Worm (Caenorhabditis elegans) whole organism, L4 larva: ENCODE measurements around the gene ard-1.

Experiments
- F10B5.3 ChIP-seq: sonication (generic microtip); optimal IDR thresholded peaks from 2 replicates; lab custom pipeline; 2016; ENCODE audit warnings: mild to moderate bottlenecking, missing genetic modification characterization, missing compliant biosample characterization
- F49E8.2 ChIP-seq: sonication (generic microtip); optimal IDR thresholded peaks from 2 replicates; lab custom pipeline; 2016; ENCODE audit warnings: missing compliant biosample characterization, mild to moderate bottlenecking, missing genetic modification characterization, borderline replicate concordance
- T20F7.1 ChIP-seq: fragments of 200-800 bp; sonication (Bioruptor generic); optimal IDR thresholded peaks from 2 replicates; lab custom pipeline; 2018; ENCODE audit warnings: mild to moderate bottlenecking, missing genetic modification characterization, missing compliant biosample characterization
- T26A8.4 ChIP-seq: fragments of 200-800 bp; sonication (Bioruptor generic); IDR thresholded peaks from 2 replicates; pipeline ENCODE4 v1.3.6; 2022; ENCODE audit warnings: missing genetic modification characterization, missing compliant biosample characterization
- Y48G9A.11 ChIP-seq: fragments of 200-800 bp; sonication (Bioruptor generic); IDR thresholded peaks from 2 replicates; pipeline ENCODE4 v1.3.6; 2022; ENCODE audit warnings: missing genetic modification reagents, missing genetic modification characterization, missing compliant biosample characterization
- Y5F2A.4 ChIP-seq: fragments of 200-800 bp; sonication (Bioruptor generic); optimal IDR thresholded peaks from 2 replicates; lab custom pipeline; 2018; ENCODE audit warnings: mild to moderate bottlenecking, missing genetic modification characterization, missing compliant biosample characterization
- ZK337.2 ChIP-seq: fragments of 200-800 bp; sonication (Bioruptor generic); IDR thresholded peaks from 2 replicates; pipeline ENCODE4 v1.3.6; 2022; ENCODE audit warnings: missing genetic modification reagents, missing genetic modification characterization, missing compliant biosample characterization
- ZK546.5 ChIP-seq, 2 experiments: sonication (generic microtip); optimal IDR thresholded peaks; 2 replicates each; lab custom pipeline; 2017; ENCODE audit warnings: missing biosample characterization in 2 of 2, missing genetic modification characterization in 2 of 2
- aha-1 ChIP-seq: fragments of 150-350 bp; peaks from one replicate; lab custom pipeline; 2014; ENCODE audit warnings: missing biosample characterization, missing genetic modification characterization
- aly-2 ChIP-seq: sonication (generic microtip); optimal IDR thresholded peaks from 2 replicates; lab custom pipeline; 2018; ENCODE audit warnings: missing biosample characterization, missing genetic modification characterization
- ama-1 ChIP-seq: fragments of 150-350 bp; optimal IDR thresholded peaks from 2 replicates; lab custom pipeline; 2014; ENCODE audit warnings: inconsistent platforms, mixed read lengths
- ceh-20 ChIP-seq: fragments of 200-800 bp; sonication (Bioruptor generic); IDR thresholded peaks from 2 replicates; pipeline ENCODE4 v1.3.6; 2022; ENCODE audit warnings: missing genetic modification reagents, missing genetic modification characterization, missing compliant biosample characterization
- ceh-44 ChIP-seq: fragments of 200-800 bp; sonication (Bioruptor generic); IDR thresholded peaks from 2 replicates; pipeline ENCODE4 v1.3.6; 2022; ENCODE audit warnings: missing genetic modification reagents, missing genetic modification characterization, missing compliant biosample characterization
- ces-1 ChIP-seq: fragments of 150-350 bp; sonication (generic microtip); optimal IDR thresholded peaks from 4 replicates; lab custom pipeline; 2014; ENCODE audit warnings: missing biosample characterization, missing genetic modification reagents, missing genetic modification characterization
- cey-2 ChIP-seq: sonication (generic microtip); optimal IDR thresholded peaks from 3 replicates; lab custom pipeline; 2017; ENCODE audit warnings: missing genetic modification characterization, mild to moderate bottlenecking, missing compliant biosample characterization, antibody characterized with exemption, borderline replicate concordance; ENCODE audit not compliant: insufficient read depth
- daf-12 ChIP-seq: fragments of 150-350 bp; optimal IDR thresholded peaks from 2 replicates; lab custom pipeline; 2014; ENCODE audit warnings: missing biosample characterization, missing genetic modification reagents, missing genetic modification characterization
- daf-16 ChIP-seq, 3 experiments: sonication (generic microtip); optimal IDR thresholded peaks; 2 replicates each; lab custom pipeline; 2016 to 2017; ENCODE audit warnings: missing genetic modification characterization in 3 of 3, missing genetic modification reagents in 3 of 3, mild to moderate bottlenecking in 2 of 3, missing compliant biosample characterization in 2 of 3, missing biosample characterization in 1 of 3, moderate library complexity in 1 of 3
- daf-19 ChIP-seq: fragments of 200-800 bp; sonication (Bioruptor generic); conservative IDR thresholded peaks from 2 replicates; pipeline ENCODE4 v1.3.6; 2022; ENCODE audit warnings: missing genetic modification characterization, missing compliant biosample characterization
- dmd-9 ChIP-seq: fragments of 200-800 bp; sonication (Bioruptor generic); IDR thresholded peaks from 2 replicates; pipeline ENCODE4 v1.3.6; 2022; ENCODE audit warnings: missing genetic modification reagents, missing genetic modification characterization, missing compliant biosample characterization
- dpl-1 ChIP-seq: fragments of 150-350 bp; optimal IDR thresholded peaks from 2 replicates; lab custom pipeline; 2014; ENCODE audit warnings: missing biosample characterization, missing genetic modification reagents, missing genetic modification characterization
- egl-27 ChIP-seq: sonication (generic microtip); optimal IDR thresholded peaks from 3 replicates; lab custom pipeline; 2017; ENCODE audit warnings: missing biosample characterization, missing genetic modification reagents, missing genetic modification characterization
- egl-43 ChIP-seq: fragments of 200-800 bp; sonication (Bioruptor generic); IDR thresholded peaks from 2 replicates; pipeline ENCODE4 v1.3.6; 2022; ENCODE audit warnings: missing genetic modification reagents, missing genetic modification characterization, missing compliant biosample characterization
- fos-1 ChIP-seq: fragments of 150-350 bp; optimal IDR thresholded peaks from 2 replicates; lab custom pipeline; 2014; ENCODE audit warnings: missing biosample characterization, missing genetic modification characterization
- hif-1 ChIP-seq, 2 experiments: sonication (generic microtip); optimal IDR thresholded peaks; 2 replicates each; lab custom pipeline; 2016 to 2017; ENCODE audit warnings: missing compliant biosample characterization in 2 of 2, missing genetic modification characterization in 2 of 2, missing genetic modification reagents in 2 of 2, missing genotype in 2 of 2, mild to moderate bottlenecking in 1 of 2
- hmg-1.1 ChIP-seq: fragments of 200-800 bp; sonication (Bioruptor generic); IDR thresholded peaks from 2 replicates; pipeline ENCODE4 v1.3.6; 2022; ENCODE audit warnings: missing genetic modification reagents, missing genetic modification characterization, missing compliant biosample characterization
- lin-29 ChIP-seq: fragments of 200-800 bp; sonication (Bioruptor generic); IDR thresholded peaks from 2 replicates; pipeline ENCODE4 v1.3.6; 2022; ENCODE audit warnings: missing genetic modification reagents, missing genetic modification characterization, missing compliant biosample characterization
- lin-38 ChIP-seq: fragments of 200-800 bp; sonication (Bioruptor generic); IDR thresholded peaks from 2 replicates; pipeline ENCODE4 v1.3.6; 2022; ENCODE audit warnings: missing genetic modification reagents, missing genetic modification characterization, missing compliant biosample characterization
- lir-3 ChIP-seq: sonication (generic microtip); optimal IDR thresholded peaks from 2 replicates; lab custom pipeline; 2016; ENCODE audit warnings: mild to moderate bottlenecking, missing genetic modification characterization, missing compliant biosample characterization
- mdl-1 ChIP-seq, 2 experiments: fragments of 150-350 bp in 1 of 2; sonication (generic microtip) in 1 of 2; optimal IDR thresholded peaks; 2 replicates each; lab custom pipeline; 2014 to 2017; ENCODE audit warnings: missing biosample characterization in 2 of 2, missing genetic modification characterization in 2 of 2
- mep-1 ChIP-seq: fragments of 150-350 bp; sonication (generic microtip); optimal IDR thresholded peaks from 3 replicates; lab custom pipeline; 2014; ENCODE audit warnings: missing biosample characterization, missing genetic modification characterization
- mes-2 ChIP-seq: sonication (generic microtip); optimal IDR thresholded peaks from 2 replicates; lab custom pipeline; 2016; ENCODE audit warnings: missing genotype, mild to moderate bottlenecking, missing genetic modification characterization, missing compliant biosample characterization; ENCODE audit not compliant: poor library complexity, severe bottlenecking
- mxl-3 ChIP-seq: fragments of 200-800 bp; sonication (Bioruptor generic); optimal IDR thresholded peaks from 2 replicates; lab custom pipeline; 2018; ENCODE audit warnings: mild to moderate bottlenecking, missing genetic modification characterization, missing compliant biosample characterization
- nhr-102 ChIP-seq: sonication (generic microtip); optimal IDR thresholded peaks from 2 replicates; lab custom pipeline; 2016; ENCODE audit warnings: mild to moderate bottlenecking, missing genetic modification characterization, moderate library complexity, missing compliant biosample characterization
- nhr-11 ChIP-seq: fragments of 150-350 bp; optimal IDR thresholded peaks from 2 replicates; lab custom pipeline; 2014; ENCODE audit warnings: missing biosample characterization, missing genetic modification characterization
- nhr-41 ChIP-seq: fragments of 200-800 bp; sonication (Bioruptor generic); IDR thresholded peaks from 2 replicates; pipeline ENCODE4 v1.3.6; 2022; ENCODE audit warnings: missing genetic modification reagents, missing genetic modification characterization, missing compliant biosample characterization
- nhr-42 ChIP-seq: fragments of 200-800 bp; sonication (Bioruptor generic); IDR thresholded peaks from 2 replicates; pipeline ENCODE4 v1.3.6; 2022; ENCODE audit warnings: missing genetic modification characterization, missing compliant biosample characterization
- nhr-6 ChIP-seq: fragments of 150-350 bp; optimal IDR thresholded peaks from 2 replicates; lab custom pipeline; 2014; ENCODE audit warnings: missing biosample characterization, missing genetic modification characterization
- nhr-76 ChIP-seq: fragments of 150-350 bp; optimal IDR thresholded peaks from 2 replicates; lab custom pipeline; 2014; ENCODE audit warnings: missing biosample characterization, missing genetic modification characterization
- pha-4 ChIP-seq, 2 experiments: fragments of 150-350 bp in 1 of 2; fragments of 200-800 bp in 1 of 2; sonication (Bioruptor generic) in 1 of 2; IDR thresholded peaks in 1 of 2; optimal IDR thresholded peaks in 1 of 2; 2 replicates each; pipeline versions ENCODE4 v1.3.6 to Lab custom; 2014 to 2022; ENCODE audit warnings: missing genetic modification characterization in 2 of 2, missing genetic modification reagents in 2 of 2, missing biosample characterization in 1 of 2, missing compliant biosample characterization in 1 of 2
- php-3 ChIP-seq: fragments of 200-800 bp; sonication (Bioruptor generic); IDR thresholded peaks from 2 replicates; pipeline ENCODE4 v1.3.6; 2022; ENCODE audit warnings: missing genetic modification reagents, missing genetic modification characterization, missing compliant biosample characterization
- pqm-1 ChIP-seq: sonication (generic microtip); optimal IDR thresholded peaks from 2 replicates; lab custom pipeline; 2017; ENCODE audit warnings: missing biosample characterization, missing genetic modification characterization
- rbr-2 ChIP-seq: sonication (generic microtip); optimal IDR thresholded peaks from 2 replicates; lab custom pipeline; 2016; ENCODE audit warnings: missing genotype, missing genetic modification characterization, missing compliant biosample characterization
- sdz-12 ChIP-seq: fragments of 200-800 bp; sonication (Bioruptor generic); optimal IDR thresholded peaks from 2 replicates; lab custom pipeline; 2018; ENCODE audit warnings: mild to moderate bottlenecking, missing genetic modification characterization, missing compliant biosample characterization
- set-16 ChIP-seq: fragments of 200-800 bp; sonication (Bioruptor generic); IDR thresholded peaks from 2 replicates; pipeline ENCODE4 v1.3.6; 2022; ENCODE audit warnings: missing genetic modification reagents, missing genetic modification characterization, missing compliant biosample characterization
- skn-1 ChIP-seq: fragments of 150-350 bp; optimal IDR thresholded peaks from 2 replicates; lab custom pipeline; 2014; ENCODE audit warnings: missing biosample characterization, missing genetic modification characterization
- snpc-4 ChIP-seq: fragments of 150-350 bp; optimal IDR thresholded peaks from 2 replicates; lab custom pipeline; 2014; ENCODE audit warnings: missing biosample characterization, missing genetic modification characterization
- spr-3 ChIP-seq: fragments of 200-800 bp; sonication (Bioruptor generic); optimal IDR thresholded peaks from 2 replicates; lab custom pipeline; 2018; ENCODE audit warnings: mild to moderate bottlenecking, missing genetic modification characterization, missing compliant biosample characterization
- unc-39 ChIP-seq: sonication (generic microtip); optimal IDR thresholded peaks from 2 replicates; lab custom pipeline; 2017; ENCODE audit warnings: missing biosample characterization, missing genetic modification characterization
- zip-11 ChIP-seq: fragments of 200-800 bp; sonication (Bioruptor generic); IDR thresholded peaks from 2 replicates; pipeline ENCODE4 v1.3.6; 2022; ENCODE audit warnings: missing genetic modification characterization, missing compliant biosample characterization
- zip-2 ChIP-seq: fragments of 150-350 bp; optimal IDR thresholded peaks from 2 replicates; lab custom pipeline; 2014; ENCODE audit warnings: missing biosample characterization, missing genetic modification characterization
- ztf-7 ChIP-seq: fragments of 150-350 bp; optimal IDR thresholded peaks from 2 replicates; lab custom pipeline; 2014; ENCODE audit warnings: missing biosample characterization, missing genetic modification characterization

The ard-1 gene

ce11 chrIV:11109771-11110170 is 21.3 kb upstream of the ard-1 start, which contains the start of gene pigk-1:
pigk-1 (minus strand) TSS chrIV:11110018.
- TF ChIP-seq snpc-4 (tag; lab: Kevin White, UChicago) = no peak
- no peak for TF ChIP-seq ztf-7 (tag; lab: Kevin White, UChicago)
- no peak for TF ChIP-seq sdz-12 (GFP tag; lab: Kevin White, UChicago)
- no peak for TF ChIP-seq mdl-1 (tag; optimal IDR thresholded peaks at IDR 0.05; lab: Kevin White, UChicago)
- 0 out of 2 replicates have a peak, but pooled peaks have one; percentile 15 for TF ChIP-seq hmg-1.1
- TF ChIP-seq php-3 (GFP tag; lab: Robert Waterston, UW) = no peak
- no peak for TF ChIP-seq egl-27 (tag; lab: Kevin White, UChicago)
- no peak for TF ChIP-seq fos-1 (tag; lab: Kevin White, UChicago)
- TF ChIP-seq ama-1 = peak; percentile 65
- 0 out of 2 replicates have a peak, but pooled peaks have one; percentile 41 for TF ChIP-seq daf-19 (GFP tag; lab: Robert Waterston, UW)
- TF ChIP-seq zip-2 = no peak
- TF ChIP-seq dpl-1 (GFP tag; lab: Kevin White, UChicago) = no peak
- TF ChIP-seq F10B5.3 = no peak
- TF ChIP-seq nhr-11 (tag; lab: Kevin White, UChicago) = no peak
- TF ChIP-seq set-16 (GFP tag; lab: Robert Waterston, UW) = no peak
- no peak for TF ChIP-seq lir-3
- peak; percentile 58 for TF ChIP-seq F49E8.2 (tag; lab: Kevin White, UChicago)
- no peak for TF ChIP-seq aly-2 (tag; lab: Kevin White, UChicago)
- no peak for TF ChIP-seq daf-12 (tag; lab: Kevin White, UChicago)
- no peak for TF ChIP-seq ZK337.2
- no peak for TF ChIP-seq nhr-76
- 0 out of 2 replicates have a peak, but pooled peaks have one; percentile 18 for TF ChIP-seq egl-43
- TF ChIP-seq daf-16 (GFP tag; optimal IDR thresholded peaks at IDR 0.05; lab: Kevin White, UChicago) = no peak
- TF ChIP-seq daf-16 (tag; optimal IDR thresholded peaks at IDR 0.05; lab: Kevin White, UChicago) = no peak
- no peak for TF ChIP-seq nhr-41
- TF ChIP-seq aha-1 = no peak
- TF ChIP-seq lin-29 (GFP tag; lab: Robert Waterston, UW) = no peak
- no peak for TF ChIP-seq hif-1 (tag; optimal IDR thresholded peaks at IDR 0.05; lab: Kevin White, UChicago)
- peak; percentile 54; the same call in 1 of the 2 replicates for TF ChIP-seq pha-4 (GFP tag; IDR thresholded peaks at IDR 0.05; lab: Robert Waterston, UW)
- TF ChIP-seq pha-4 (tag; optimal IDR thresholded peaks at IDR 0.05; lab: Kevin White, UChicago) = no peak
- no peak for TF ChIP-seq skn-1 (tag; lab: Kevin White, UChicago)
- no peak for TF ChIP-seq nhr-42 (GFP tag; lab: Robert Waterston, UW)
- TF ChIP-seq nhr-102 = no peak
- no peak for TF ChIP-seq mxl-3 (GFP tag; lab: Kevin White, UChicago)
- TF ChIP-seq pqm-1 = no peak
- TF ChIP-seq Y5F2A.4 (GFP tag; lab: Kevin White, UChicago) = no peak
- no peak for TF ChIP-seq mes-2
- no peak for TF ChIP-seq zip-11 (GFP tag; lab: Robert Waterston, UW)
- peak; percentile 52 for TF ChIP-seq lin-38 (GFP tag; lab: Robert Waterston, UW)
- TF ChIP-seq Y48G9A.11 (GFP tag; lab: Robert Waterston, UW) = peak; percentile 41; the same call in 1 of the 2 replicates
- TF ChIP-seq mep-1 (tag; lab: Kevin White, UChicago) = no peak
- no peak for TF ChIP-seq cey-2 (tag; lab: Kevin White, UChicago)
- peak in 1 of 2 experiments; percentile 27 for TF ChIP-seq ZK546.5 (tag; optimal IDR thresholded peaks at IDR 0.05; lab: Kevin White, UChicago)
- no peak for TF ChIP-seq ceh-20 (GFP tag; lab: Robert Waterston, UW)
- no peak for TF ChIP-seq unc-39 (tag; lab: Kevin White, UChicago)
- TF ChIP-seq T26A8.4 (GFP tag; lab: Robert Waterston, UW) = no peak
- no peak for TF ChIP-seq ceh-44 (GFP tag; lab: Robert Waterston, UW)
- TF ChIP-seq T20F7.1 (GFP tag; lab: Kevin White, UChicago) = no peak
- no peak for TF ChIP-seq nhr-6 (tag; lab: Kevin White, UChicago)
- TF ChIP-seq ces-1 (GFP tag; lab: Kevin White, UChicago) = no peak
- no peak for TF ChIP-seq rbr-2 (tag; lab: Kevin White, UChicago)
- TF ChIP-seq spr-3 = no peak
- no peak for TF ChIP-seq dmd-9
